Worm (Caenorhabditis elegans) whole organism, L1 larva: Measurements from ENCODE around the gene adt-1.
A peak's percentile ranks its signal among the peaks of the same experiment; 100 is the strongest.

ENCODE experiments used
- jun-1 ChIP-seq: fragments of 150-350 bp; optimal IDR thresholded peaks from 2 replicates; lab custom pipeline; 2014; ENCODE audit warnings: missing biosample characterization, missing genetic modification reagents, missing genetic modification characterization
- lin-13 ChIP-seq: fragments of 150-350 bp; optimal IDR thresholded peaks from 2 replicates; lab custom pipeline; 2014; ENCODE audit warnings: missing biosample characterization, missing genetic modification reagents, missing genetic modification characterization
- lsy-2 ChIP-seq, 2 experiments: fragments of 150-350 bp; optimal IDR thresholded peaks; 2 replicates each; lab custom pipeline; 2014; ENCODE audit warnings: missing biosample characterization in 2 of 2, missing genetic modification characterization in 2 of 2
- nhr-12 ChIP-seq: sonication (generic microtip); optimal IDR thresholded peaks from 2 replicates; lab custom pipeline; 2017; ENCODE audit warnings: missing biosample characterization, missing genetic modification characterization
- nhr-71 ChIP-seq: sonication (generic microtip); optimal IDR thresholded peaks from 2 replicates; lab custom pipeline; 2016; ENCODE audit warnings: mild to moderate bottlenecking, missing genetic modification characterization, moderate library complexity, missing compliant biosample characterization
- nhr-90 ChIP-seq: sonication (generic microtip); optimal IDR thresholded peaks from 2 replicates; lab custom pipeline; 2016; ENCODE audit warnings: mild to moderate bottlenecking, missing genetic modification characterization, missing compliant biosample characterization; ENCODE audit not compliant: poor library complexity
- sptf-1 ChIP-seq: fragments of 150-350 bp; optimal IDR thresholded peaks from 2 replicates; lab custom pipeline; 2014; ENCODE audit warnings: missing biosample characterization, missing genetic modification characterization
- tbx-2 ChIP-seq: sonication (generic microtip); optimal IDR thresholded peaks from 2 replicates; lab custom pipeline; 2016; ENCODE audit warnings: missing genetic modification characterization, missing compliant biosample characterization
- unc-62 ChIP-seq: fragments of 150-350 bp; optimal IDR thresholded peaks from 2 replicates; lab custom pipeline; 2014; ENCODE audit warnings: missing biosample characterization, missing genetic modification reagents, missing genetic modification characterization
- unc-86 ChIP-seq: sonication (generic microtip); optimal IDR thresholded peaks from 2 replicates; lab custom pipeline; 2016; ENCODE audit warnings: missing genetic modification characterization, missing compliant biosample characterization
- xbp-1 ChIP-seq: sonication (generic microtip); optimal IDR thresholded peaks from 2 replicates; lab custom pipeline; 2016; ENCODE audit warnings: missing genetic modification characterization, missing compliant biosample characterization
- ztf-11 ChIP-seq, 2 experiments: sonication (generic microtip); optimal IDR thresholded peaks; 2 replicates each; lab custom pipeline; 2016 to 2017; ENCODE audit warnings: missing genetic modification characterization in 2 of 2, missing biosample characterization in 1 of 2, missing compliant biosample characterization in 1 of 2

DNA sequence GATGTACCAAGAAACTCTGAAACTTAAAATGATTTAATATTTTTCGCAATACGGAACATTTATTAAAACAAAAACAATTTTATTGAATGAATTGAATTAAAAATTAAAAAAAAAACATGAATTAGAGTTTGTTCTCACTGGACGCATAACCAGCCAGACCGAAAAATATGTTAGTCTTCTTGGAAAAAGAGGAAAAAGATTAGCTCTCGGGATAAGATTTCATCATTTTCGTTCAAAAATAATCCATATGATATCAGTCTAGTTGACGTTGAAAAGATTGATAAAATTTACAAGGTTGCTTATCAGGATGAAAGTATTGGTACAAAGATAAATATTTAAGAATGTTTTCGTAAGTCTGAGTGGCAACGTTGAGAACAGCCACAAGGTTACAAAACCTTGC lies 21.8 kb downstream of the adt-1 start, which contains the start of gene nhr-26:
- TF ChIP-seq nhr-90 (tag; lab: Kevin White, UChicago) = no peak
- TF ChIP-seq lin-13 = no peak
- TF ChIP-seq unc-62 = no peak
- no peak for TF ChIP-seq xbp-1 (tag; lab: Kevin White, UChicago)
- TF ChIP-seq unc-86 = no peak
- TF ChIP-seq sptf-1 = no peak
- TF ChIP-seq jun-1 = no peak
- peak; percentile 43 for TF ChIP-seq nhr-71
- no peak for TF ChIP-seq tbx-2 (tag; lab: Kevin White, UChicago)
- TF ChIP-seq ztf-11 (tag; optimal IDR thresholded peaks at IDR 0.05; lab: Kevin White, UChicago) = no peak
- TF ChIP-seq lsy-2 (tag; optimal IDR thresholded peaks at IDR 0.05; lab: Kevin White, UChicago) = no peak
- no peak for TF ChIP-seq nhr-12 (tag; lab: Kevin White, UChicago)
